Worm (Caenorhabditis elegans) whole organism, mixed stage, embryonic: Measurements from ENCODE around the gene C06E7.4.

ENCODE experiments used
- blmp-1 ChIP-seq: fragments of 150-350 bp; optimal IDR thresholded peaks from 2 replicates; lab custom pipeline; 2014; ENCODE audit warnings: missing biosample characterization, missing genetic modification characterization
- ces-1 ChIP-seq: fragments of 150-350 bp; optimal IDR thresholded peaks from 2 replicates; lab custom pipeline; 2014; ENCODE audit warnings: missing biosample characterization, missing genetic modification reagents, missing genetic modification characterization
- cnd-1 ChIP-seq: fragments of 200-800 bp; sonication (Bioruptor generic); optimal IDR thresholded peaks from 2 replicates; lab custom pipeline; 2018; ENCODE audit warnings: mild to moderate bottlenecking, missing genetic modification characterization, missing compliant biosample characterization
- lin-32 ChIP-seq: fragments of 200-800 bp; sonication (Bioruptor generic); optimal IDR thresholded peaks from 2 replicates; lab custom pipeline; 2018; ENCODE audit warnings: mild to moderate bottlenecking, missing genetic modification characterization, missing compliant biosample characterization
- nhr-237 ChIP-seq: fragments of 150-350 bp; optimal IDR thresholded peaks from 2 replicates; lab custom pipeline; 2014; ENCODE audit warnings: missing biosample characterization, missing genetic modification characterization
- nhr-76 ChIP-seq: sonication (generic microtip); optimal IDR thresholded peaks from 2 replicates; lab custom pipeline; 2017; ENCODE audit warnings: missing biosample characterization, missing genetic modification characterization
- unc-62 ChIP-seq: fragments of 150-350 bp; optimal IDR thresholded peaks from 2 replicates; lab custom pipeline; 2014; ENCODE audit warnings: missing biosample characterization, missing genetic modification reagents, missing genetic modification characterization
- ztf-11 ChIP-seq: fragments of 150-350 bp; optimal IDR thresholded peaks from 2 replicates; lab custom pipeline; 2014; ENCODE audit warnings: missing biosample characterization, missing genetic modification characterization

DNA sequence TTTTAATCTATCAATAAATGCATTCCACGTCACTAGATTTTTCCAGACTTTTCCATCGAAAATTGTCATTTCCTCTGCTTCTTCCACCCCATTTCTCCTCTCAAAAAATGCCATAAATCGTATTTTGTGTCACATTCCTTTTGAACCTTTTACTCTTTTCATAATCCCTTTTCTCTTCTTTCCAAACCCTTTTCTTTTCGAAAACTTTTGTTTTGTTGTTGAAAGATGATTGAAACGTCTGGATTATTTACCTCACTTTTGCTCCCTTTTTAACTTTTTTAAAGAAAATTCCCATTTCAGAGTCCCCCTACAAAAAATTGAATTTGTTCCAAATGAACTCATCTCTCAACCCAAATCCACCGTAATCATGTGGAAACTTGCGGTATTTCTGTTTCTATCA is 20.6 kb downstream of the C06E7.4 start, which contains the start of gene C06E7.2:
- TF ChIP-seq nhr-76 (tag; lab: Kevin White, UChicago) = no peak
- no peak for TF ChIP-seq lin-32
- TF ChIP-seq cnd-1 (tag; lab: Kevin White, UChicago) = no peak
- TF ChIP-seq ces-1 (GFP tag; lab: Kevin White, UChicago) = no peak
- TF ChIP-seq nhr-237 = no peak
- no peak for TF ChIP-seq unc-62
- no peak for TF ChIP-seq ztf-11 (tag; lab: Kevin White, UChicago)
- no peak for TF ChIP-seq blmp-1 (tag; lab: Kevin White, UChicago)
